Fruit fly (Drosophila melanogaster) S2 (cell line): ENCODE results near the gene ear.

Source experiments
- CG8478 ChIP-seq: fragments of >200 bp; optimal IDR thresholded peaks from 2 replicates; lab custom pipeline; 2018
- CTCF ChIP-seq, 2 experiments: fragments of >200 bp; optimal IDR thresholded peaks; 2 replicates each; lab custom pipeline; 2018

DNA sequence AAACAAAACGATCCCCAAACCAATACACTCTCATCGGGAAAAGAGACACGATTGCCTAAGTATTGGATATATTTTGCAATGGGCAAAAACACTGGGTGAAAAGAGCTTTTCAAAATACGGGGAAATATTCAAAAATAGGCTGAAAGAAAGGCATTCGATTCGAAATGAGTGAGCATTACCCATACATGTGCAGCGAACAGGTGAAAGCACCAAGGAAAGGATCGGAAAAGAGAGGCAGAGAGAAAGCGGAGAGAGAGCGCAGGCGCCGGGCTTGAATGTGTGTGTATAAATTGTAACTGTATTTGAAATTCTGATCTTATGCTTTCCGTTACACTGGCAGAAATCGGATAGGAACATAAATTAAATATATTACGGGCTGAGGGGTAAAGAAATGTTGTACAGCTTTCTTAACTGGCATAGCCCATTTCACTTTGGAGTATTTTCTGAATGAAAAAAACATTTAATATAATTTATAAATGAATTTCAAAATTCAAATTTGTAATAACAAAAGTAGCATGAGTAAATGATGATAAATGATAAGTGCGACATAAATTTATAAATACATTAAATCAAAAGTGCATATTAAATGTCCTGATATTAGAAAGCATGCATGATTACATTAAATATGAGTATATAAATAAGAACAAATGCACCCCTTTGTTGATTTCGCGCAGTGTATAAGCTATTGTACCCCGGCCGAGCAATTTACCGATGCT is 39.8 kb upstream of the ear start:
- no peak for TF ChIP-seq CTCF (optimal IDR thresholded peaks at IDR 0.05; lab: Kevin White, UChicago)
- no peak for TF ChIP-seq CG8478
